Worm (Caenorhabditis elegans) whole organism, L2 larva: ENCODE results near the gene rpl-5.

ENCODE experiments used
- R02D3.7 ChIP-seq: fragments of 150-350 bp; optimal IDR thresholded peaks from 2 replicates; lab custom pipeline; 2014; ENCODE audit warnings: missing biosample characterization, missing genetic modification characterization
- ama-1 ChIP-seq: fragments of 150-350 bp; optimal IDR thresholded peaks from 2 replicates; lab custom pipeline; 2018; ENCODE audit warnings: inconsistent platforms
- blmp-1 ChIP-seq: sonication (generic microtip); optimal IDR thresholded peaks from 2 replicates; lab custom pipeline; 2017; ENCODE audit warnings: missing genetic modification characterization, mild to moderate bottlenecking, missing compliant biosample characterization, antibody characterized with exemption, moderate library complexity; ENCODE audit not compliant: insufficient read depth
- egl-27 ChIP-seq: sonication (generic microtip); optimal IDR thresholded peaks from 3 replicates; lab custom pipeline; 2017; ENCODE audit warnings: missing biosample characterization, missing genetic modification reagents, missing genetic modification characterization
- elt-1 ChIP-seq: fragments of 150-350 bp; optimal IDR thresholded peaks from 2 replicates; lab custom pipeline; 2014; ENCODE audit warnings: missing biosample characterization, missing genetic modification characterization
- mbf-1 ChIP-seq: sonication (generic microtip); optimal IDR thresholded peaks from 2 replicates; lab custom pipeline; 2017; ENCODE audit warnings: missing biosample characterization, missing genetic modification characterization
- unc-62 ChIP-seq: fragments of 150-350 bp; optimal IDR thresholded peaks from 2 replicates; lab custom pipeline; 2014; ENCODE audit warnings: missing biosample characterization, missing genetic modification reagents, missing genetic modification characterization

- no peak for TF ChIP-seq unc-62 (GFP tag; lab: Kevin White, UChicago)
- no peak for TF ChIP-seq blmp-1 (tag; lab: Kevin White, UChicago)
- TF ChIP-seq mbf-1 (tag; lab: Kevin White, UChicago): no peak
- no peak for TF ChIP-seq egl-27 (tag; lab: Kevin White, UChicago)
- TF ChIP-seq R02D3.7 (tag; lab: Kevin White, UChicago): no peak
- TF ChIP-seq elt-1 (tag; lab: Kevin White, UChicago): no peak
- no peak for TF ChIP-seq ama-1 (lab: Kevin White, UChicago)
Observed at ce11 chrII:8529176-8529698, 40.5 kb upstream of the rpl-5 start.
